Worm (Caenorhabditis elegans) whole organism, late embryonic: ENCODE measurements around the gene nhr-97.

Experiments
- ama-1 ChIP-seq: fragments of 150-350 bp; optimal IDR thresholded peaks from 2 replicates; lab custom pipeline; 2014
- ceh-31 ChIP-seq: sonication (generic microtip); optimal IDR thresholded peaks from 2 replicates; lab custom pipeline; 2016; ENCODE audit warnings: missing genetic modification characterization, missing compliant biosample characterization
- che-1 ChIP-seq: sonication (generic microtip); optimal IDR thresholded peaks from 2 replicates; lab custom pipeline; 2016; ENCODE audit warnings: mild to moderate bottlenecking, missing genetic modification characterization, missing compliant biosample characterization
- dve-1 ChIP-seq: sonication (generic microtip); optimal IDR thresholded peaks from 2 replicates; lab custom pipeline; 2017; ENCODE audit warnings: antibody characterized with exemption, mild to moderate bottlenecking, missing genetic modification characterization, missing compliant biosample characterization
- ets-4 ChIP-seq: sonication (generic microtip); optimal IDR thresholded peaks from 2 replicates; lab custom pipeline; 2016; ENCODE audit warnings: missing genetic modification characterization, missing compliant biosample characterization
- lin-11 ChIP-seq: fragments of 200-800 bp; sonication (Bioruptor generic); optimal IDR thresholded peaks from 2 replicates; lab custom pipeline; 2018; ENCODE audit warnings: mild to moderate bottlenecking, missing genetic modification characterization, missing compliant biosample characterization
- madf-2 ChIP-seq: sonication (generic microtip); optimal IDR thresholded peaks from 2 replicates; lab custom pipeline; 2017; ENCODE audit warnings: missing genetic modification characterization, missing compliant biosample characterization
- pqm-1 ChIP-seq: sonication (generic microtip); optimal IDR thresholded peaks from 2 replicates; lab custom pipeline; 2016; ENCODE audit warnings: missing genetic modification characterization, missing compliant biosample characterization
- unc-86 ChIP-seq: sonication (generic microtip); optimal IDR thresholded peaks from 2 replicates; lab custom pipeline; 2016; ENCODE audit warnings: missing genetic modification characterization, missing compliant biosample characterization

DNA sequence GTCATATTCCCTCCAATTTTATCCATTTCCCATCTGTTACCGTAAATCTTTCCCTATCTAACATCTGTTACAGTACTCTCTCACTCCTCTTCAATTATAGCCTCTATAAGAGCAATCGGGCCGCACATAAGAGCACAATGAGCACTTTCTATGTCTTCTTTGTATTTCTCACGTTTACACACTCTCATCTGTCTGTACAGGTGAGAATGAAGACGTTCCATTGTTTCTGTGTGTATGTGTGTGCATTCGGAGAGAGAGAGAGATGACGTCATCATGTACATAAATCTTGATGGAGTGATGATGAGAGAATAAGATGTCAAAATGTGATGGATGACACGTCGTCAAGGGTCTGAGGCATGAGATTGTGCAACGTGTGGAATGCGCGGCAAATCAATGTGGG lies 13.4 kb downstream of the nhr-97 start:
- TF ChIP-seq dve-1 (tag; lab: Kevin White, UChicago) (no peak), ceh-31 (tag; lab: Kevin White, UChicago) (peak; percentile 9), ama-1 (no peak), pqm-1 (no peak), ets-4 (no peak), lin-11 (tag; lab: Kevin White, UChicago) (no peak), unc-86 (tag; lab: Kevin White, UChicago) (no peak), madf-2 (tag; lab: Kevin White, UChicago) (no peak), che-1 (no peak)
